Worm (Caenorhabditis elegans) whole organism, young adult: ENCODE data around the gene srj-22.

Source experiments
- B0035.1 ChIP-seq: sonication (generic microtip); optimal IDR thresholded peaks from 2 replicates; lab custom pipeline; 2016; ENCODE audit warnings: missing genetic modification characterization, mild to moderate bottlenecking, missing compliant biosample characterization, missing genotype, missing genetic modification reagents
- B0261.1 ChIP-seq: sonication (generic microtip); optimal IDR thresholded peaks from 2 replicates; lab custom pipeline; 2016; ENCODE audit warnings: mild to moderate bottlenecking, missing genetic modification characterization, moderate library complexity, missing compliant biosample characterization
- F49E8.2 ChIP-seq: sonication (generic microtip); optimal IDR thresholded peaks from 3 replicates; lab custom pipeline; 2017; ENCODE audit warnings: missing genetic modification characterization, mild to moderate bottlenecking, missing compliant biosample characterization, antibody characterized with exemption, moderate library complexity; ENCODE audit not compliant: insufficient read depth
- T07F8.4 ChIP-seq: sonication (generic microtip); optimal IDR thresholded peaks from 2 replicates; lab custom pipeline; 2016; ENCODE audit warnings: mild to moderate bottlenecking, missing genetic modification characterization, moderate library complexity, missing compliant biosample characterization
- Y53F4B.3 ChIP-seq: fragments of 200-800 bp; sonication (Bioruptor generic); IDR thresholded peaks from 2 replicates; pipeline ENCODE4 v1.3.6; 2022; ENCODE audit warnings: missing genetic modification reagents, missing genetic modification characterization, missing compliant biosample characterization
- ama-1 ChIP-seq, 3 experiments: fragments of 150-350 bp in 1 of 3; sonication (generic microtip) in 2 of 3; optimal IDR thresholded peaks; 2 replicates each; lab custom pipeline; 2014 to 2018; ENCODE audit warnings: missing biosample characterization in 2 of 3, missing genetic modification characterization in 2 of 3, missing genetic modification reagents in 2 of 3
- attf-3 ChIP-seq: fragments of 200-800 bp; sonication (Bioruptor generic); conservative IDR thresholded peaks from 2 replicates; pipeline ENCODE4 v1.3.6; 2022; ENCODE audit warnings: missing genetic modification reagents, missing genetic modification characterization, missing compliant biosample characterization
- ceh-79 ChIP-seq: sonication (generic microtip); optimal IDR thresholded peaks from 2 replicates; lab custom pipeline; 2017; ENCODE audit warnings: mild to moderate bottlenecking, missing genetic modification characterization, missing compliant biosample characterization
- ceh-91 ChIP-seq: fragments of 200-800 bp; sonication (Bioruptor generic); IDR thresholded peaks from 2 replicates; pipeline ENCODE4 v1.3.6; 2022; ENCODE audit warnings: missing genetic modification reagents, missing genetic modification characterization, missing compliant biosample characterization
- chd-7 ChIP-seq: sonication (generic microtip); optimal IDR thresholded peaks from 2 replicates; lab custom pipeline; 2016; ENCODE audit warnings: mild to moderate bottlenecking, missing genetic modification characterization, moderate library complexity, missing compliant biosample characterization
- dpff-1 ChIP-seq: sonication (generic microtip); optimal IDR thresholded peaks from 2 replicates; lab custom pipeline; 2017; ENCODE audit warnings: mild to moderate bottlenecking, missing genetic modification characterization, missing compliant biosample characterization
- dpl-1 ChIP-seq: fragments of 150-350 bp; optimal IDR thresholded peaks from 2 replicates; lab custom pipeline; 2014; ENCODE audit warnings: missing biosample characterization, missing genetic modification reagents, missing genetic modification characterization
- efl-1 ChIP-seq: fragments of 150-350 bp; optimal IDR thresholded peaks from 2 replicates; lab custom pipeline; 2014; ENCODE audit warnings: missing biosample characterization, missing genetic modification reagents, missing genetic modification characterization
- egl-44 ChIP-seq: fragments of 200-800 bp; sonication (Bioruptor generic); IDR thresholded peaks from 2 replicates; pipeline ENCODE4 v1.3.6; 2022; ENCODE audit warnings: missing genetic modification reagents, missing genetic modification characterization, missing compliant biosample characterization
- egrh-3 ChIP-seq: fragments of 200-800 bp; sonication (Bioruptor generic); IDR thresholded peaks from 2 replicates; pipeline ENCODE4 v1.3.6; 2022; ENCODE audit warnings: missing genetic modification reagents, missing genetic modification characterization, missing compliant biosample characterization
- ekl-4 ChIP-seq: fragments of 200-800 bp; sonication (Bioruptor generic); IDR thresholded peaks from 2 replicates; pipeline ENCODE4 v1.3.6; 2022; ENCODE audit warnings: missing genetic modification reagents, missing genetic modification characterization, missing compliant biosample characterization
- him-1 ChIP-seq: sonication (generic microtip); optimal IDR thresholded peaks from 2 replicates; lab custom pipeline; 2016; ENCODE audit warnings: missing genotype, missing genetic modification reagents, missing genetic modification characterization, missing compliant biosample characterization
- hmg-1.2 ChIP-seq: fragments of 200-800 bp; sonication (Bioruptor generic); IDR thresholded peaks from 2 replicates; pipeline ENCODE4 v1.3.6; 2022; ENCODE audit warnings: missing genetic modification reagents, missing genetic modification characterization, missing compliant biosample characterization
- let-526 ChIP-seq: fragments of 200-800 bp; sonication (Bioruptor generic); IDR thresholded peaks from 2 replicates; pipeline ENCODE4 v1.3.6; 2022; ENCODE audit warnings: missing genetic modification reagents, missing genetic modification characterization, missing compliant biosample characterization
- lin-26 ChIP-seq: fragments of 200-800 bp; sonication (Bioruptor generic); IDR thresholded peaks from 2 replicates; pipeline ENCODE4 v1.3.6; 2022; ENCODE audit warnings: missing genetic modification reagents, missing genetic modification characterization, missing compliant biosample characterization
- lin-40 ChIP-seq: sonication (generic microtip); optimal IDR thresholded peaks from 2 replicates; lab custom pipeline; 2016; ENCODE audit warnings: missing genetic modification characterization, mild to moderate bottlenecking, missing compliant biosample characterization, missing genotype, missing genetic modification reagents
- lsy-27 ChIP-seq: sonication (generic microtip); optimal IDR thresholded peaks from 2 replicates; lab custom pipeline; 2017; ENCODE audit warnings: missing genetic modification characterization, mild to moderate bottlenecking, missing compliant biosample characterization, antibody characterized with exemption, missing genotype, borderline replicate concordance; ENCODE audit not compliant: insufficient read depth
- madf-8 ChIP-seq: fragments of 200-800 bp; sonication (Bioruptor generic); conservative IDR thresholded peaks from 2 replicates; pipeline ENCODE4 v1.3.6; 2022; ENCODE audit warnings: missing genetic modification reagents, missing genetic modification characterization, missing compliant biosample characterization
- mcd-1 ChIP-seq: fragments of 200-800 bp; sonication (Bioruptor generic); IDR thresholded peaks from 2 replicates; pipeline ENCODE4 v1.3.6; 2022; ENCODE audit warnings: missing genetic modification reagents, missing genetic modification characterization, missing compliant biosample characterization
- mes-4 ChIP-seq: sonication (generic microtip); optimal IDR thresholded peaks from 2 replicates; lab custom pipeline; 2016; ENCODE audit warnings: missing genotype, missing genetic modification characterization, missing compliant biosample characterization
- nfya-1 ChIP-seq: sonication (generic microtip); optimal IDR thresholded peaks from 2 replicates; lab custom pipeline; 2017; ENCODE audit warnings: antibody characterized with exemption, missing compliant biosample characterization, missing genetic modification characterization, borderline replicate concordance; ENCODE audit not compliant: insufficient read depth
- nhr-120 ChIP-seq: fragments of 200-800 bp; sonication (Bioruptor generic); IDR thresholded peaks from 2 replicates; pipeline ENCODE4 v1.3.6; 2022; ENCODE audit warnings: missing genetic modification characterization, missing compliant biosample characterization
- nhr-80 ChIP-seq: sonication (generic microtip); optimal IDR thresholded peaks from 2 replicates; lab custom pipeline; 2016; ENCODE audit warnings: missing genetic modification characterization, missing compliant biosample characterization
- pbrm-1 ChIP-seq: fragments of 200-800 bp; sonication (Bioruptor generic); IDR thresholded peaks from 2 replicates; pipeline ENCODE4 v1.3.6; 2022; ENCODE audit warnings: missing genetic modification reagents, missing genetic modification characterization, missing compliant biosample characterization
- rcor-1 ChIP-seq: fragments of 200-800 bp; sonication (Bioruptor generic); IDR thresholded peaks from 2 replicates; pipeline ENCODE4 v1.3.6; 2022; ENCODE audit warnings: missing genetic modification reagents, missing genetic modification characterization, missing compliant biosample characterization
- rec-8 ChIP-seq, 2 experiments: sonication (generic microtip); optimal IDR thresholded peaks; 2 replicates each; lab custom pipeline; 2016; ENCODE audit warnings: mild to moderate bottlenecking in 2 of 2, missing genetic modification characterization in 2 of 2, missing genetic modification reagents in 2 of 2, missing genotype in 2 of 2, missing biosample characterization in 1 of 2, missing compliant biosample characterization in 1 of 2, moderate library complexity in 1 of 2
- snpc-1.1 ChIP-seq: sonication (generic microtip); optimal IDR thresholded peaks from 2 replicates; lab custom pipeline; 2017; ENCODE audit warnings: missing genetic modification characterization, mild to moderate bottlenecking, missing compliant biosample characterization, antibody characterized with exemption, moderate library complexity, missing genotype, missing genetic modification reagents; ENCODE audit not compliant: insufficient read depth
- snpc-1.3 ChIP-seq: sonication (generic microtip); optimal IDR thresholded peaks from 2 replicates; lab custom pipeline; 2017; ENCODE audit warnings: missing genetic modification characterization, mild to moderate bottlenecking, missing compliant biosample characterization, antibody characterized with exemption, moderate library complexity, missing genotype, missing genetic modification reagents; ENCODE audit not compliant: insufficient read depth
- snpc-4 ChIP-seq, 5 experiments: fragments of 150-350 bp in 1 of 5; sonication (generic microtip) in 4 of 5; optimal IDR thresholded peaks; 2 replicates each; lab custom pipeline; 2014 to 2018; ENCODE audit warnings: missing genetic modification characterization in 5 of 5, missing biosample characterization in 3 of 5, antibody characterized with exemption in 2 of 5, mild to moderate bottlenecking in 2 of 5, missing compliant biosample characterization in 2 of 5, missing genotype in 2 of 5, moderate library complexity in 2 of 5, missing genetic modification reagents in 1 of 5
- somi-1 ChIP-seq: fragments of 200-800 bp; sonication (Bioruptor generic); optimal IDR thresholded peaks from 2 replicates; lab custom pipeline; 2018; ENCODE audit warnings: mild to moderate bottlenecking, missing genetic modification characterization, missing compliant biosample characterization
- tbp1 ChIP-seq: fragments of 200-800 bp; sonication (Bioruptor generic); optimal IDR thresholded peaks from 2 replicates; lab custom pipeline; 2018; ENCODE audit warnings: mild to moderate bottlenecking, missing genetic modification characterization, missing compliant biosample characterization
- zfh-2 ChIP-seq: fragments of 200-800 bp; sonication (Bioruptor generic); conservative IDR thresholded peaks from 2 replicates; pipeline ENCODE4 v1.3.6; 2022; ENCODE audit warnings: missing genetic modification reagents, missing genetic modification characterization, missing compliant biosample characterization
- ztf-28 ChIP-seq: fragments of 200-800 bp; sonication (Bioruptor generic); IDR thresholded peaks from 2 replicates; pipeline ENCODE4 v1.3.6; 2022; ENCODE audit warnings: missing genetic modification reagents, missing genetic modification characterization, missing compliant biosample characterization
- ztf-6 ChIP-seq: fragments of 200-800 bp; sonication (Bioruptor generic); IDR thresholded peaks from 2 replicates; pipeline ENCODE4 v1.3.6; 2022; ENCODE audit warnings: missing genetic modification reagents, missing genetic modification characterization, missing compliant biosample characterization

srj-22 gene

ce11 chrV:10747263-10747951, 3.9 kb upstream of the srj-22 start, which contains the start of the genes selt-1.2 and F28H7.2:
selt-1.2 (minus strand) TSS chrV:10747363.
F28H7.2 (plus strand) TSS chrV:10747901.
- TF ChIP-seq attf-3 (GFP tag; lab: Robert Waterston, UW) (no peak), ztf-28 (GFP tag; lab: Robert Waterston, UW) (no peak), B0035.1 (tag; lab: Kevin White, UChicago) (no peak), lsy-27 (tag; lab: Kevin White, UChicago) (no peak), nhr-120 (GFP tag; lab: Robert Waterston, UW) (no peak), pbrm-1 (GFP tag; lab: Robert Waterston, UW) (no peak), zfh-2 (GFP tag; lab: Robert Waterston, UW) (no peak)

ce11 chrV:10745034-10745433, 1.5 kb upstream of the srj-22 start, which contains the start of gene srj-21:
srj-21 (plus strand) TSS chrV:10745334.
- TF ChIP-seq B0261.1 (tag; lab: Kevin White, UChicago), result no peak
- TF ChIP-seq somi-1 (GFP tag; lab: Kevin White, UChicago), result no peak
- TF ChIP-seq egrh-3, result no peak
- TF ChIP-seq snpc-1.1 (tag; lab: Kevin White, UChicago), result no peak
- TF ChIP-seq B0035.1 (tag; lab: Kevin White, UChicago), result no peak
- no peak for TF ChIP-seq egl-44
- TF ChIP-seq T07F8.4, result no peak

ce11 chrV:10741357-10741756, 2.2 kb downstream of the srj-22 start, which contains the start of gene ZC302.3:
ZC302.3 (minus strand) TSS chrV:10741457.
- TF ChIP-seq rcor-1 (GFP tag; lab: Robert Waterston, UW) (no peak), efl-1 (GFP tag; lab: Kevin White, UChicago) (no peak), nfya-1 (tag; lab: Kevin White, UChicago) (no peak), dpff-1 (tag; lab: Kevin White, UChicago) (no peak), chd-7 (tag; lab: Kevin White, UChicago) (no peak), lin-40 (tag; lab: Kevin White, UChicago) (no peak), tbp1 (GFP tag; lab: Kevin White, UChicago) (no peak), ceh-91 (GFP tag; lab: Robert Waterston, UW) (no peak), ceh-79 (tag; lab: Kevin White, UChicago) (no peak), ztf-6 (GFP tag; lab: Robert Waterston, UW) (no peak), Y53F4B.3 (GFP tag; lab: Robert Waterston, UW) (no peak), rec-8 (tag; optimal IDR thresholded peaks at IDR 0.05; lab: Kevin White, UChicago) (no peak), T07F8.4 (no peak), ekl-4 (GFP tag; lab: Robert Waterston, UW) (no peak), lin-26 (GFP tag; lab: Robert Waterston, UW) (no peak), nhr-80 (tag; lab: Kevin White, UChicago) (no peak), him-1 (no peak), F49E8.2 (tag; lab: Kevin White, UChicago) (no peak)
- TF ChIP-seq, all 124 proteins: peak for 0

ce11 chrV:10736756-10737155, 6.8 kb downstream of the srj-22 start, which contains the start of the genes mre-11 and wdr-5.3:
mre-11 (minus strand) TSS chrV:10736868.
wdr-5.3 (plus strand) TSS chrV:10737116.
- TF ChIP-seq mcd-1 (GFP tag; lab: Robert Waterston, UW) (peak; percentile 48; the same call in 1 of the 2 replicates), snpc-4 (GFP tag; optimal IDR thresholded peaks at IDR 0.05; lab: Kevin White, UChicago) (no peak), snpc-4 (tag; optimal IDR thresholded peaks at IDR 0.05; lab: Kevin White, UChicago) (peak in 1 of 4 experiments; percentile 44), snpc-1.3 (tag; lab: Kevin White, UChicago) (peak; percentile 14), let-526 (GFP tag; lab: Robert Waterston, UW) (no peak), pbrm-1 (GFP tag; lab: Robert Waterston, UW) (0 out of 2 replicates have a peak, but pooled peaks have one; percentile 38), dpl-1 (GFP tag; lab: Kevin White, UChicago) (peak; percentile 58), snpc-1.1 (tag; lab: Kevin White, UChicago) (no peak), hmg-1.2 (GFP tag; lab: Robert Waterston, UW) (peak; percentile 21; the same call in 1 of the 2 replicates), ztf-28 (GFP tag; lab: Robert Waterston, UW) (0 out of 2 replicates have a peak, but pooled peaks have one; percentile 10), mes-4 (tag; lab: Kevin White, UChicago) (no peak), F49E8.2 (tag; lab: Kevin White, UChicago) (peak; percentile 17), ama-1 (optimal IDR thresholded peaks at IDR 0.05; lab: Kevin White, UChicago) (no peak), ama-1 (GFP tag; optimal IDR thresholded peaks at IDR 0.05; lab: Kevin White, UChicago) (no peak), madf-8 (GFP tag; lab: Robert Waterston, UW) (peak; percentile 65), him-1 (peak; percentile 8)
